Fruit fly (Drosophila melanogaster) whole organism, embryonic: ENCODE results near the gene mus301.

Experiments
- CG11093 ChIP-seq: fragments of 200-800 bp; sonication (Bioruptor generic); IDR thresholded peaks from 3 replicates; pipeline ENCODE4 v1.3.6; 2022; ENCODE audit warnings: missing biosample characterization, missing genetic modification characterization
- CG11398 ChIP-seq: fragments of 200-800 bp; sonication (Bioruptor generic); optimal IDR thresholded peaks from 2 replicates; lab custom pipeline; 2016; ENCODE audit warnings: missing biosample characterization, missing genetic modification characterization
- CG11560 ChIP-seq: fragments of 200-800 bp; sonication (Bioruptor generic); IDR thresholded peaks from 3 replicates; pipeline ENCODE4 v1.3.6; 2022; ENCODE audit warnings: missing biosample characterization, missing genetic modification characterization
- CG12659 ChIP-seq: fragments of 200-800 bp; sonication (Bioruptor generic); optimal IDR thresholded peaks from 3 replicates; lab custom pipeline; 2017; ENCODE audit warnings: mild to moderate bottlenecking, missing biosample characterization, missing genetic modification reagents, missing genetic modification characterization
- CG12769 ChIP-seq: fragments of 200-800 bp; sonication (Bioruptor generic); optimal IDR thresholded peaks from 2 replicates; lab custom pipeline; 2019; ENCODE audit warnings: missing biosample characterization, mild to moderate bottlenecking, missing genetic modification characterization, moderate library complexity
- CG13424 ChIP-seq: fragments of 200-800 bp; sonication (Bioruptor generic); optimal IDR thresholded peaks from 2 replicates; lab custom pipeline; 2019; ENCODE audit warnings: missing biosample characterization, mild to moderate bottlenecking, missing genetic modification characterization, moderate library complexity
- CG14710 ChIP-seq: fragments of 200-800 bp; sonication (Bioruptor generic); optimal IDR thresholded peaks from 3 replicates; lab custom pipeline; 2019; ENCODE audit warnings: missing biosample characterization, mild to moderate bottlenecking, missing genetic modification characterization, moderate library complexity
- CG15601 ChIP-seq: fragments of 200-800 bp; sonication (Bioruptor generic); optimal IDR thresholded peaks from 3 replicates; lab custom pipeline; 2019; ENCODE audit warnings: missing biosample characterization, mild to moderate bottlenecking, missing genetic modification characterization, moderate library complexity
- CG17568 ChIP-seq: fragments of 200-800 bp; sonication (Bioruptor generic); optimal IDR thresholded peaks from 2 replicates; lab custom pipeline; 2018; ENCODE audit warnings: missing biosample characterization, mild to moderate bottlenecking, missing genetic modification characterization, moderate library complexity
- CG18619 ChIP-seq: fragments of 200-800 bp; sonication (Bioruptor generic); optimal IDR thresholded peaks from 3 replicates; lab custom pipeline; 2017; ENCODE audit warnings: missing biosample characterization, mild to moderate bottlenecking, missing genetic modification characterization
- CG18764 ChIP-seq: fragments of 200-800 bp; sonication (Bioruptor generic); optimal IDR thresholded peaks from 3 replicates; lab custom pipeline; 2016; ENCODE audit warnings: missing biosample characterization, missing genetic modification characterization
- CG31441 ChIP-seq: fragments of 200-800 bp; sonication (Bioruptor generic); IDR thresholded peaks from 2 replicates; pipeline ENCODE4 v1.3.6; 2022; ENCODE audit warnings: missing biosample characterization, missing genetic modification characterization
- CG3995 ChIP-seq: fragments of 200-800 bp; sonication (Bioruptor generic); optimal IDR thresholded peaks from 3 replicates; lab custom pipeline; 2016; ENCODE audit warnings: missing biosample characterization, missing genetic modification characterization
- CG4730 ChIP-seq: fragments of 200-800 bp; sonication (Bioruptor generic); IDR thresholded peaks from 2 replicates; pipeline ENCODE4 v1.3.6; 2022; ENCODE audit warnings: missing biosample characterization, missing genetic modification characterization
- CG8281 ChIP-seq: fragments of 200-800 bp; sonication (Bioruptor generic); optimal IDR thresholded peaks from 2 replicates; lab custom pipeline; 2018; ENCODE audit warnings: missing biosample characterization, mild to moderate bottlenecking, missing genetic modification characterization, moderate library complexity
- CG8924 ChIP-seq: fragments of 200-800 bp; optimal IDR thresholded peaks from 3 replicates; lab custom pipeline; 2019; ENCODE audit warnings: missing biosample characterization, mild to moderate bottlenecking, missing genetic modification characterization, moderate library complexity
- CG9876 ChIP-seq: fragments of 200-800 bp; sonication (Bioruptor generic); optimal IDR thresholded peaks from 2 replicates; lab custom pipeline; 2016; ENCODE audit warnings: missing biosample characterization, missing genetic modification characterization
- Dad ChIP-seq: fragments of 200-800 bp; sonication (Bioruptor generic); optimal IDR thresholded peaks from 3 replicates; lab custom pipeline; 2016; ENCODE audit warnings: missing biosample characterization, missing genetic modification characterization
- Dek ChIP-seq: fragments of 200-800 bp; sonication (Bioruptor generic); optimal IDR thresholded peaks from 3 replicates; lab custom pipeline; 2019; ENCODE audit warnings: missing biosample characterization, mild to moderate bottlenecking, missing genetic modification characterization, moderate library complexity
- E2f2 ChIP-seq: fragments of 200-800 bp; sonication (Bioruptor generic); IDR thresholded peaks from 2 replicates; pipeline ENCODE4 v1.3.6; 2022; ENCODE audit warnings: missing biosample characterization, missing genetic modification characterization
- Fer2 ChIP-seq: fragments of 200-800 bp; sonication (Bioruptor generic); optimal IDR thresholded peaks from 2 replicates; lab custom pipeline; 2018; ENCODE audit warnings: missing biosample characterization, mild to moderate bottlenecking, missing genetic modification characterization, moderate library complexity
- HLHmδ ChIP-seq: fragments of 200-800 bp; sonication (Bioruptor generic); optimal IDR thresholded peaks from 2 replicates; lab custom pipeline; 2018; ENCODE audit warnings: missing biosample characterization, mild to moderate bottlenecking, missing genetic modification characterization, moderate library complexity
- NC2β ChIP-seq: fragments of 200-800 bp; sonication (Bioruptor generic); optimal IDR thresholded peaks from 2 replicates; lab custom pipeline; 2016; ENCODE audit warnings: missing biosample characterization, missing genetic modification characterization
- PHDP ChIP-seq: fragments of 200-800 bp; sonication (Bioruptor generic); optimal IDR thresholded peaks from 3 replicates; lab custom pipeline; 2018; ENCODE audit warnings: missing biosample characterization, mild to moderate bottlenecking, missing genetic modification characterization, moderate library complexity
- Ptx1 ChIP-seq: fragments of 200-800 bp; sonication (Bioruptor generic); IDR thresholded peaks from 2 replicates; pipeline ENCODE4 v1.3.6; 2022; ENCODE audit warnings: missing biosample characterization, missing genetic modification characterization
- Ravus ChIP-seq: fragments of 200-800 bp; sonication (Bioruptor generic); IDR thresholded peaks from 2 replicates; pipeline ENCODE4 v1.3.6; 2022; ENCODE audit warnings: missing biosample characterization, missing genetic modification characterization
- Vsx1 ChIP-seq: fragments of 200-800 bp; sonication (Bioruptor generic); optimal IDR thresholded peaks from 2 replicates; lab custom pipeline; 2017; ENCODE audit warnings: missing biosample characterization, mild to moderate bottlenecking, missing genetic modification characterization, missing genetic modification reagents
- YL-1 ChIP-seq: fragments of 200-800 bp; sonication (Bioruptor generic); optimal IDR thresholded peaks from 3 replicates; lab custom pipeline; 2017; ENCODE audit warnings: missing biosample characterization, mild to moderate bottlenecking, missing genetic modification characterization
- bigmax ChIP-seq: fragments of 200-800 bp; sonication (Bioruptor generic); optimal IDR thresholded peaks from 2 replicates; lab custom pipeline; 2018; ENCODE audit warnings: missing biosample characterization, mild to moderate bottlenecking, missing genetic modification characterization
- btn ChIP-seq: fragments of 200-800 bp; sonication (Bioruptor generic); optimal IDR thresholded peaks from 2 replicates; lab custom pipeline; 2016; ENCODE audit warnings: missing biosample characterization, missing genetic modification characterization
- caup ChIP-seq: fragments of 200-800 bp; sonication (Bioruptor generic); optimal IDR thresholded peaks from 3 replicates; lab custom pipeline; 2017; ENCODE audit warnings: missing biosample characterization, mild to moderate bottlenecking, missing genetic modification characterization, moderate library complexity; ENCODE audit not compliant: severe bottlenecking
- chinmo ChIP-seq: fragments of 200-800 bp; sonication (Bioruptor generic); IDR thresholded peaks from 4 replicates; pipeline ENCODE4 v1.3.6; 2022; ENCODE audit warnings: missing biosample characterization, missing genetic modification characterization; ENCODE audit not compliant: partially characterized antibody
- danr ChIP-seq: fragments of 200-800 bp; sonication (Bioruptor generic); IDR thresholded peaks from 2 replicates; pipeline ENCODE4 v1.3.6; 2022; ENCODE audit warnings: missing biosample characterization, missing genetic modification characterization
- dmrt11E ChIP-seq: fragments of 200-800 bp; sonication (Bioruptor generic); optimal IDR thresholded peaks from 3 replicates; lab custom pipeline; 2018; ENCODE audit warnings: missing biosample characterization, mild to moderate bottlenecking, missing genetic modification characterization, moderate library complexity
- en ChIP-seq: fragments of 200-800 bp; sonication (Bioruptor generic); optimal IDR thresholded peaks from 2 replicates; lab custom pipeline; 2016; ENCODE audit warnings: missing biosample characterization, missing genetic modification characterization
- eve ChIP-seq, 2 experiments: fragments of >200 bp; optimal IDR thresholded peaks; 2 replicates each; lab custom pipeline; 2017; ENCODE audit warnings: missing biosample characterization in 2 of 2, missing genetic modification characterization in 2 of 2
- eyg ChIP-seq: fragments of 200-800 bp; sonication (Bioruptor generic); optimal IDR thresholded peaks from 3 replicates; lab custom pipeline; 2016; ENCODE audit warnings: missing biosample characterization, missing genetic modification characterization
- fd3F ChIP-seq: fragments of 200-800 bp; sonication (Bioruptor generic); optimal IDR thresholded peaks from 2 replicates; lab custom pipeline; 2018; ENCODE audit warnings: missing biosample characterization, mild to moderate bottlenecking, missing genetic modification characterization, moderate library complexity
- fd64A ChIP-seq: fragments of 200-800 bp; sonication (Bioruptor generic); optimal IDR thresholded peaks from 3 replicates; lab custom pipeline; 2018; ENCODE audit warnings: missing biosample characterization, mild to moderate bottlenecking, missing genetic modification characterization
- fru ChIP-seq: fragments of >200 bp; optimal IDR thresholded peaks from 2 replicates; lab custom pipeline; 2017
- h ChIP-seq: fragments of >200 bp; optimal IDR thresholded peaks from 2 replicates; lab custom pipeline; 2017
- kni ChIP-seq: fragments of 200-800 bp; sonication (Bioruptor generic); optimal IDR thresholded peaks from 3 replicates; lab custom pipeline; 2017; ENCODE audit warnings: mild to moderate bottlenecking, missing biosample characterization, missing genetic modification reagents, missing genetic modification characterization
- lilli ChIP-seq: fragments of 200-800 bp; sonication (Bioruptor generic); optimal IDR thresholded peaks from 3 replicates; lab custom pipeline; 2016; ENCODE audit warnings: missing biosample characterization, missing genetic modification characterization
- lmd ChIP-seq: fragments of 200-800 bp; sonication (Bioruptor generic); IDR thresholded peaks from 2 replicates; pipeline ENCODE4 v1.3.6; 2022; ENCODE audit warnings: missing biosample characterization, missing genetic modification characterization
- luna ChIP-seq: fragments of 200-800 bp; sonication (Bioruptor generic); optimal IDR thresholded peaks from 2 replicates; lab custom pipeline; 2016; ENCODE audit warnings: missing biosample characterization, missing genetic modification characterization
- otp ChIP-seq: fragments of 200-800 bp; sonication (Bioruptor generic); IDR thresholded peaks from 3 replicates; pipeline ENCODE4, ENCODE4 v1.3.6; 2022; ENCODE audit warnings: missing biosample characterization, missing genetic modification characterization
- pita ChIP-seq: fragments of 200-800 bp; sonication (Bioruptor generic); optimal IDR thresholded peaks from 2 replicates; lab custom pipeline; 2017; ENCODE audit warnings: missing biosample characterization, mild to moderate bottlenecking, missing genetic modification characterization
- schlank ChIP-seq: fragments of 200-800 bp; sonication (Bioruptor generic); optimal IDR thresholded peaks from 2 replicates; lab custom pipeline; 2018; ENCODE audit warnings: missing biosample characterization, mild to moderate bottlenecking, missing genetic modification characterization
- sens ChIP-seq: fragments of 200-800 bp; sonication (Bioruptor generic); peaks from one replicate; lab custom pipeline; 2016; ENCODE audit warnings: missing biosample characterization, missing genetic modification characterization
- slp2 ChIP-seq: fragments of 200-800 bp; sonication (Bioruptor generic); optimal IDR thresholded peaks from 2 replicates; lab custom pipeline; 2016; ENCODE audit warnings: missing biosample characterization, missing genetic modification characterization
- ttk ChIP-seq: fragments of 200-800 bp; sonication (Bioruptor generic); IDR thresholded peaks from 2 replicates; pipeline ENCODE4 v2.1.2; 2022; ENCODE audit warnings: missing biosample characterization, missing genetic modification characterization
- unc-4 ChIP-seq: fragments of 200-800 bp; sonication (Bioruptor generic); IDR thresholded peaks from 2 replicates; pipeline ENCODE4 v1.3.6; 2022; ENCODE audit warnings: missing biosample characterization, missing genetic modification characterization; ENCODE audit not compliant: partially characterized antibody

mus301 gene

DNA sequence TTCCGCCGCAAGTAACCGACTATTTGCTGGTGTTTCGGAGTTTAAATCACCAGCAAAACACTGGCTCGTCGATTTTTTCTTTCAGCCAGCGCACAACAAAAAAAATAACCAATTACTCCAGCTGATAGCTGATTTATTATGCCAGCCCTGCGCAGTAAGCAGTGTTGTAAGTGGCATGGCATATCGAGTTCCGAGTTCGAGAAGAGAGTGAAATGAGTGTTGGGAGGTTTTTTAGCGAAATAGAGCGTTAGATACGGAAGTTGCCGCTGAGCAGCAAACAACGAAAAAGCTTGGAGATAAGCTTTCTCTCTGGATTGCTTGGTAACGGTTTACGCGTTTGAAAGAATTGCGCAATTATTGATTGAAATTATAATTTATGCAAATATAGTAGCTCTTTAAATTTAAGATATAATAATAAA is 45.9 kb upstream of the mus301 start, which contains the start of gene CG7565 (continued):
- TF ChIP-seq unc-4 (GFP tag; lab: Robert Waterston, UW) (peak; percentile 48; the same call in 1 of the 2 replicates), CG11560 (no peak), CG18619 (peak; percentile 21), CG8281 (tag; lab: Kevin White, UChicago) (no peak), HLHmδ (GFP tag; lab: Kevin White, UChicago) (no peak), CG17568 (GFP tag; lab: Kevin White, UChicago) (peak; percentile 32), Dad (GFP tag; lab: Kevin White, UChicago) (peak; percentile 26), fd64A (GFP tag; lab: Kevin White, UChicago) (no peak), eve (GFP tag; optimal IDR thresholded peaks at IDR 0.05; lab: Kevin White, UChicago) (no peak), eyg (GFP tag; lab: Kevin White, UChicago) (no peak), CG13424 (tag; lab: Kevin White, UChicago) (no peak), CG31441 (no peak; the same call in 1 of the 2 replicates), CG18764 (GFP tag; lab: Kevin White, UChicago) (no peak), danr (no peak), ttk (GFP tag; lab: Robert Waterston, UW) (no peak), lilli (GFP tag; lab: Kevin White, UChicago) (peak; percentile 60), YL-1 (GFP tag; lab: Kevin White, UChicago) (peak; percentile 75), Dek (tag; lab: Kevin White, UChicago) (peak; percentile 2), CG9876 (GFP tag; lab: Kevin White, UChicago) (no peak), caup (GFP tag; lab: Kevin White, UChicago) (peak; percentile 82), CG8924 (tag; lab: Kevin White, UChicago) (peak; percentile 5), NC2β (peak; percentile 41), slp2 (GFP tag; lab: Kevin White, UChicago) (no peak), CG12659 (peak; percentile 69), Ptx1 (no peak), CG4730 (GFP tag; lab: Robert Waterston, UW) (no peak), Ravus (GFP tag; lab: Robert Waterston, UW) (no peak), CG14710 (tag; lab: Kevin White, UChicago) (peak; percentile 55), CG11398 (no peak), schlank (peak; percentile 26), pita (GFP tag; lab: Kevin White, UChicago) (no peak), otp (GFP tag; lab: Robert Waterston, UW) (0 out of 3 replicates have a peak, but pooled peaks have one; percentile 5), sens (GFP tag; lab: Kevin White, UChicago) (peak; percentile 69), luna (GFP tag; lab: Kevin White, UChicago) (no peak), fd3F (GFP tag; lab: Kevin White, UChicago) (no peak), CG11093 (GFP tag; lab: Robert Waterston, UW) (no peak), kni (GFP tag; lab: Kevin White, UChicago) (peak; percentile 42), PHDP (peak; percentile 30), btn (GFP tag; lab: Kevin White, UChicago) (no peak), bigmax (GFP tag; lab: Kevin White, UChicago) (peak; percentile 60), chinmo (GFP tag; lab: Robert Waterston, UW) (no peak), fru (lab: Kevin White, UChicago) (no peak), Vsx1 (GFP tag; lab: Kevin White, UChicago) (peak; percentile 40), CG12769 (peak; percentile 88), en (GFP tag; lab: Kevin White, UChicago) (no peak), CG3995 (GFP tag; lab: Kevin White, UChicago) (peak; percentile 19), E2f2 (GFP tag; lab: Robert Waterston, UW) (peak; percentile 38; the same call in 1 of the 2 replicates), h (lab: Kevin White, UChicago) (no peak), lmd (GFP tag; lab: Robert Waterston, UW) (peak; percentile 15; the same call in 1 of the 2 replicates), CG15601 (tag; lab: Kevin White, UChicago) (no peak), Fer2 (tag; lab: Kevin White, UChicago) (no peak), dmrt11E (tag; lab: Kevin White, UChicago) (no peak)
